Fruit fly (Drosophila melanogaster): Measurements from ENCODE around the gene CG31431.

Gene CG31431

dm6 chr3R:21889945-21890344 lies 19.5 kb downstream of the CG31431 start:
- TF ChIP-seq dsx (GFP tag; optimal IDR thresholded peaks at IDR 0.05; ENCODE audit: poor library complexity, severe bottlenecking) (no peak), Hr4 (GFP tag; optimal IDR thresholded peaks at IDR 0.05) (no peak), vri (GFP tag; optimal IDR thresholded peaks at IDR 0.05) (peak; percentile 96), esn (GFP tag; optimal IDR thresholded peaks at IDR 0.05) (no peak), CG6276 (GFP tag; optimal IDR thresholded peaks at IDR 0.05) (no peak), CG10669 (GFP tag; optimal IDR thresholded peaks at IDR 0.05) (no peak), salr (GFP tag; optimal IDR thresholded peaks at IDR 0.05) (no peak), topi (GFP tag; optimal IDR thresholded peaks at IDR 0.05) (no peak), Met (GFP tag; optimal IDR thresholded peaks at IDR 0.05) (no peak), lz (GFP tag; optimal IDR thresholded peaks at IDR 0.05) (no peak), Sox102F (GFP tag; optimal IDR thresholded peaks at IDR 0.05) (no peak), Sox14 (GFP tag; optimal IDR thresholded peaks at IDR 0.05) (peak; percentile 19), CG7368 (GFP tag; optimal IDR thresholded peaks at IDR 0.05) (no peak), CG32006 (GFP tag; optimal IDR thresholded peaks at IDR 0.05) (no peak), svp (GFP tag) (peak; percentile 84), fkh (GFP tag; optimal IDR thresholded peaks at IDR 0.05) (no peak), CG8319 (GFP tag; optimal IDR thresholded peaks at IDR 0.05) (no peak), CG9139 (GFP tag; optimal IDR thresholded peaks at IDR 0.05) (peak; percentile 23), Eip93F (GFP tag; optimal IDR thresholded peaks at IDR 0.05) (peak; percentile 83), Smox (GFP tag; optimal IDR thresholded peaks at IDR 0.05) (no peak), CG6163 (GFP tag; IDR thresholded peaks at IDR 0.05) (0 out of 3 replicates have a peak, but pooled peaks have one; percentile 6)

- TF ChIP-seq fd59A (GFP tag; optimal IDR thresholded peaks at IDR 0.05) (no peak), achi (GFP tag; optimal IDR thresholded peaks at IDR 0.05) (no peak), acj6 (GFP tag; optimal IDR thresholded peaks at IDR 0.05) (no peak), Hr38 (GFP tag; optimal IDR thresholded peaks at IDR 0.05) (no peak), CG6808 (GFP tag; optimal IDR thresholded peaks at IDR 0.05) (peak; percentile 8), CG6163 (GFP tag; IDR thresholded peaks at IDR 0.05) (peak; percentile 17; the same call in 1 of the 3 replicates), CG9139 (GFP tag; optimal IDR thresholded peaks at IDR 0.05) (no peak), lz (GFP tag; optimal IDR thresholded peaks at IDR 0.05) (no peak), dac (GFP tag; optimal IDR thresholded peaks at IDR 0.05) (no peak), esn (GFP tag; optimal IDR thresholded peaks at IDR 0.05) (peak; percentile 13), ss (GFP tag; optimal IDR thresholded peaks at IDR 0.05) (no peak), Sox102F (GFP tag; optimal IDR thresholded peaks at IDR 0.05) (no peak), CG16779 (tag; optimal IDR thresholded peaks at IDR 0.05) (peak; percentile 1), pdm3 (GFP tag; optimal IDR thresholded peaks at IDR 0.05) (no peak), CG6276 (GFP tag; optimal IDR thresholded peaks at IDR 0.05) (peak; percentile 18), cyc (GFP tag; optimal IDR thresholded peaks at IDR 0.05) (no peak), svp (GFP tag) (peak; percentile 74), Eip78C (GFP tag) (no peak), eg (GFP tag; IDR thresholded peaks at IDR 0.05) (peak; percentile 50; the same call in 1 of the 3 replicates)
Measured at dm6 chr3R:21890739-21891138, 20.3 kb downstream of the CG31431 start.

- TF ChIP-seq CG1621 (tag; optimal IDR thresholded peaks at IDR 0.05) (peak; percentile 21), Eip78C (GFP tag) (peak; percentile 55), dsx (GFP tag; optimal IDR thresholded peaks at IDR 0.05; ENCODE audit: poor library complexity, severe bottlenecking) (peak; percentile 17), spab (GFP tag; optimal IDR thresholded peaks at IDR 0.05) (peak; percentile 36), eg (GFP tag; IDR thresholded peaks at IDR 0.05) (peak; percentile 25; the same call in 2 of the 3 replicates), Hr4 (GFP tag; optimal IDR thresholded peaks at IDR 0.05) (no peak), CG6808 (GFP tag; optimal IDR thresholded peaks at IDR 0.05) (peak; percentile 17), svp (GFP tag) (peak; percentile 32), fd85E (GFP tag; optimal IDR thresholded peaks at IDR 0.05) (no peak), CG32006 (GFP tag; optimal IDR thresholded peaks at IDR 0.05) (peak; percentile 11), ss (GFP tag; optimal IDR thresholded peaks at IDR 0.05) (peak in 1 of 2 experiments; percentile 53), Hr38 (GFP tag; optimal IDR thresholded peaks at IDR 0.05) (no peak), CG6163 (GFP tag; IDR thresholded peaks at IDR 0.05) (peak; percentile 56; the same call in 2 of the 3 replicates)
Measured at dm6 chr3R:21892450-21892849, 22.0 kb downstream of the CG31431 start.

Measured in whole organism, prepupa.